Fruit fly (Drosophila melanogaster) whole organism, embryonic: ENCODE data around the gene Adgf-C.

Experiments
- Abd-B ChIP-seq: fragments of 200-800 bp; sonication (Bioruptor generic); optimal IDR thresholded peaks from 2 replicates; lab custom pipeline; 2018; ENCODE audit warnings: missing biosample characterization, mild to moderate bottlenecking, missing genetic modification characterization, moderate library complexity
- Asciz ChIP-seq: fragments of 200-800 bp; sonication (Bioruptor generic); optimal IDR thresholded peaks from 2 replicates; lab custom pipeline; 2017; ENCODE audit warnings: missing biosample characterization, mild to moderate bottlenecking, missing genetic modification characterization, missing genetic modification reagents
- Awh ChIP-seq: fragments of 200-800 bp; sonication (Bioruptor generic); IDR thresholded peaks from 2 replicates; pipeline ENCODE4, ENCODE4 v1.3.6; 2022; ENCODE audit warnings: missing biosample characterization, missing genetic modification characterization
- BtbVII ChIP-seq: fragments of 200-800 bp; sonication (Bioruptor generic); optimal IDR thresholded peaks from 3 replicates; lab custom pipeline; 2017; ENCODE audit warnings: missing biosample characterization, mild to moderate bottlenecking, missing genetic modification characterization
- CG10431 ChIP-seq: fragments of 200-800 bp; sonication (Bioruptor generic); optimal IDR thresholded peaks from 3 replicates; lab custom pipeline; 2018; ENCODE audit warnings: missing biosample characterization, mild to moderate bottlenecking, missing genetic modification characterization
- CG10565 ChIP-seq: fragments of 200-800 bp; sonication (Bioruptor generic); optimal IDR thresholded peaks from 3 replicates; lab custom pipeline; 2016; ENCODE audit warnings: missing biosample characterization, mild to moderate bottlenecking, missing genetic modification characterization
- CG12299 ChIP-seq: fragments of 200-800 bp; sonication (Bioruptor generic); optimal IDR thresholded peaks from 2 replicates; lab custom pipeline; 2018; ENCODE audit warnings: missing biosample characterization, mild to moderate bottlenecking, missing genetic modification characterization
- CG13296 ChIP-seq: fragments of 200-800 bp; sonication (Bioruptor generic); optimal IDR thresholded peaks from 3 replicates; lab custom pipeline; 2018; ENCODE audit warnings: missing biosample characterization, mild to moderate bottlenecking, missing genetic modification characterization
- CG15011 ChIP-seq: fragments of 200-800 bp; sonication (Bioruptor generic); optimal IDR thresholded peaks from 3 replicates; lab custom pipeline; 2018; ENCODE audit warnings: missing biosample characterization, mild to moderate bottlenecking, missing genetic modification characterization
- CG17328 ChIP-seq: fragments of 200-800 bp; sonication (Bioruptor generic); IDR thresholded peaks from 2 replicates; pipeline ENCODE4 v1.3.6; 2022; ENCODE audit warnings: missing biosample characterization, missing genetic modification characterization
- CG18262 ChIP-seq: fragments of 200-800 bp; optimal IDR thresholded peaks from 3 replicates; lab custom pipeline; 2019; ENCODE audit warnings: missing biosample characterization, mild to moderate bottlenecking, missing genetic modification characterization, moderate library complexity
- CG31441 ChIP-seq: fragments of 200-800 bp; sonication (Bioruptor generic); IDR thresholded peaks from 2 replicates; pipeline ENCODE4 v1.3.6; 2022; ENCODE audit warnings: missing biosample characterization, missing genetic modification characterization
- CG32532 ChIP-seq: fragments of 200-800 bp; sonication (Bioruptor generic); IDR thresholded peaks from 2 replicates; pipeline ENCODE4 v1.3.6; 2022; ENCODE audit warnings: missing biosample characterization, missing genetic modification characterization
- CG34422 ChIP-seq: fragments of 200-800 bp; sonication (Bioruptor generic); IDR thresholded peaks from 3 replicates; pipeline ENCODE4 v1.3.6; 2022; ENCODE audit warnings: missing biosample characterization, missing genetic modification characterization
- CG4328 ChIP-seq: fragments of 200-800 bp; sonication (Bioruptor generic); optimal IDR thresholded peaks from 3 replicates; lab custom pipeline; 2017; ENCODE audit warnings: missing biosample characterization, missing genetic modification reagents, missing genetic modification characterization
- CG4820 ChIP-seq: fragments of 200-800 bp; sonication (Bioruptor generic); optimal IDR thresholded peaks from 3 replicates; lab custom pipeline; 2016; ENCODE audit warnings: missing biosample characterization, missing genetic modification characterization
- CG6254 ChIP-seq: fragments of 200-800 bp; sonication (Bioruptor generic); optimal IDR thresholded peaks from 3 replicates; lab custom pipeline; 2017; ENCODE audit warnings: mild to moderate bottlenecking, missing biosample characterization, missing genetic modification reagents, missing genetic modification characterization
- CG6654 ChIP-seq: fragments of 200-800 bp; sonication (Bioruptor generic); optimal IDR thresholded peaks from 2 replicates; lab custom pipeline; 2017; ENCODE audit warnings: missing biosample characterization, mild to moderate bottlenecking, missing genetic modification characterization
- CG7963 ChIP-seq: fragments of 200-800 bp; sonication (Bioruptor generic); IDR thresholded peaks from 3 replicates; pipeline ENCODE4 v1.3.6; 2022; ENCODE audit warnings: missing biosample characterization, missing genetic modification characterization; ENCODE audit not compliant: partially characterized antibody
- CG8359 ChIP-seq: fragments of 200-800 bp; sonication (Bioruptor generic); optimal IDR thresholded peaks from 2 replicates; lab custom pipeline; 2017; ENCODE audit warnings: missing biosample characterization, mild to moderate bottlenecking, missing genetic modification characterization, borderline replicate concordance
- CG8944 ChIP-seq: fragments of 200-800 bp; sonication (Bioruptor generic); optimal IDR thresholded peaks from 3 replicates; lab custom pipeline; 2016; ENCODE audit warnings: missing biosample characterization, missing genetic modification characterization
- CG9215 ChIP-seq: fragments of 200-800 bp; sonication (Bioruptor generic); IDR thresholded peaks from 2 replicates; pipeline ENCODE4 v1.3.6; 2022; ENCODE audit warnings: missing biosample characterization, missing genetic modification characterization
- CoRest ChIP-seq: fragments of 200-800 bp; sonication (Bioruptor generic); optimal IDR thresholded peaks from 3 replicates; lab custom pipeline; 2018; ENCODE audit warnings: missing biosample characterization, mild to moderate bottlenecking, missing genetic modification characterization, moderate library complexity
- D19B ChIP-seq: fragments of 200-800 bp; sonication (Bioruptor generic); optimal IDR thresholded peaks from 2 replicates; lab custom pipeline; 2017; ENCODE audit warnings: missing biosample characterization, mild to moderate bottlenecking, missing genetic modification characterization
- E2f2 ChIP-seq: fragments of 200-800 bp; sonication (Bioruptor generic); IDR thresholded peaks from 2 replicates; pipeline ENCODE4 v1.3.6; 2022; ENCODE audit warnings: missing biosample characterization, missing genetic modification characterization
- H2.0 ChIP-seq: fragments of 200-800 bp; sonication (Bioruptor generic); IDR thresholded peaks from 2 replicates; pipeline ENCODE4 v1.3.6; 2022; ENCODE audit warnings: missing biosample characterization, missing genetic modification characterization
- HmgZ ChIP-seq: fragments of 200-800 bp; sonication (Bioruptor generic); optimal IDR thresholded peaks from 2 replicates; lab custom pipeline; 2018; ENCODE audit warnings: missing biosample characterization, mild to moderate bottlenecking, missing genetic modification characterization
- Hr78 ChIP-seq, 2 experiments: fragments of 200-800 bp in 1 of 2; fragments of >200 bp in 1 of 2; sonication (Bioruptor generic) in 1 of 2; optimal IDR thresholded peaks; 2 replicates each; lab custom pipeline; 2017 to 2019; ENCODE audit warnings: missing biosample characterization in 2 of 2, missing genetic modification characterization in 2 of 2, mild to moderate bottlenecking in 1 of 2, moderate library complexity in 1 of 2
- Jarid2 ChIP-seq: fragments of 200-800 bp; sonication (Bioruptor generic); optimal IDR thresholded peaks from 3 replicates; lab custom pipeline; 2017; ENCODE audit warnings: mild to moderate bottlenecking, missing biosample characterization, missing genetic modification reagents, missing genetic modification characterization
- MTF-1 ChIP-seq: fragments of 200-800 bp; sonication (Bioruptor generic); optimal IDR thresholded peaks from 2 replicates; lab custom pipeline; 2018; ENCODE audit warnings: missing biosample characterization, mild to moderate bottlenecking, missing genetic modification characterization, borderline replicate concordance
- NFAT ChIP-seq: fragments of 200-800 bp; sonication (Bioruptor generic); IDR thresholded peaks from 2 replicates; pipeline ENCODE4 v1.3.6; 2022; ENCODE audit warnings: missing biosample characterization, missing genetic modification characterization
- Pdp1 ChIP-seq, 2 experiments: fragments of 200-800 bp; sonication (Bioruptor generic); optimal IDR thresholded peaks; 3 replicates each; lab custom pipeline; 2016; ENCODE audit warnings: missing biosample characterization in 2 of 2, missing genetic modification characterization in 2 of 2, mild to moderate bottlenecking in 1 of 2, moderate library complexity in 1 of 2
- Rx ChIP-seq: fragments of 200-800 bp; sonication (Bioruptor generic); IDR thresholded peaks from 2 replicates; pipeline ENCODE4 v1.3.6; 2022; ENCODE audit warnings: missing biosample characterization, missing genetic modification characterization
- Usf ChIP-seq: fragments of 200-800 bp; sonication (Bioruptor generic); optimal IDR thresholded peaks from 2 replicates; lab custom pipeline; 2017; ENCODE audit warnings: missing genotype, missing biosample characterization, missing genetic modification characterization
- cas ChIP-seq: fragments of 200-800 bp; sonication (Bioruptor generic); IDR thresholded peaks from 2 replicates; pipeline ENCODE4 v1.3.6; 2022; ENCODE audit warnings: missing biosample characterization, missing genetic modification characterization
- dan ChIP-seq: fragments of 200-800 bp; sonication (Bioruptor generic); IDR thresholded peaks from 2 replicates; pipeline ENCODE4 v1.3.6; 2022; ENCODE audit warnings: missing biosample characterization, missing genetic modification characterization
- emc ChIP-seq: fragments of 200-800 bp; sonication (Bioruptor generic); optimal IDR thresholded peaks from 2 replicates; lab custom pipeline; 2016; ENCODE audit warnings: missing biosample characterization, missing genetic modification characterization
- fd64A ChIP-seq: fragments of 200-800 bp; sonication (Bioruptor generic); optimal IDR thresholded peaks from 3 replicates; lab custom pipeline; 2018; ENCODE audit warnings: missing biosample characterization, mild to moderate bottlenecking, missing genetic modification characterization
- ftz-f1 ChIP-seq: fragments of 200-800 bp; sonication (Bioruptor generic); optimal IDR thresholded peaks from 2 replicates; lab custom pipeline; 2016; ENCODE audit warnings: missing biosample characterization, missing genetic modification characterization
- gfzf ChIP-seq: fragments of 200-800 bp; sonication (Bioruptor generic); optimal IDR thresholded peaks from 2 replicates; lab custom pipeline; 2016; ENCODE audit warnings: missing biosample characterization, mild to moderate bottlenecking, missing genetic modification characterization, moderate library complexity
- gro ChIP-seq: fragments of 200-800 bp; sonication (Bioruptor generic); optimal IDR thresholded peaks from 2 replicates; lab custom pipeline; 2016; ENCODE audit warnings: missing biosample characterization, missing genetic modification characterization
- klu ChIP-seq: fragments of 200-800 bp; sonication (Bioruptor generic); IDR thresholded peaks from 2 replicates; pipeline ENCODE4 v1.3.6; 2022; ENCODE audit warnings: missing biosample characterization, missing genetic modification characterization
- nau ChIP-seq: fragments of 200-800 bp; sonication (Bioruptor generic); optimal IDR thresholded peaks from 3 replicates; lab custom pipeline; 2017; ENCODE audit warnings: missing biosample characterization, mild to moderate bottlenecking, missing genetic modification characterization, missing genetic modification reagents
- odd ChIP-seq: fragments of 200-800 bp; sonication (Bioruptor generic); optimal IDR thresholded peaks from 2 replicates; lab custom pipeline; 2017; ENCODE audit warnings: missing biosample characterization, mild to moderate bottlenecking, missing genetic modification characterization
- onecut ChIP-seq: fragments of 200-800 bp; sonication (Bioruptor generic); IDR thresholded peaks from 2 replicates; pipeline ENCODE4 v1.3.6; 2022; ENCODE audit warnings: missing biosample characterization, missing genetic modification characterization
- org-1 ChIP-seq: fragments of 200-800 bp; sonication (Bioruptor generic); optimal IDR thresholded peaks from 2 replicates; lab custom pipeline; 2017; ENCODE audit warnings: missing biosample characterization, missing genetic modification characterization
- peb ChIP-seq: fragments of 200-800 bp; sonication (Bioruptor generic); IDR thresholded peaks from 2 replicates; pipeline ENCODE4 v1.3.6; 2022; ENCODE audit warnings: missing biosample characterization, missing genetic modification characterization
- sisA ChIP-seq: fragments of 200-800 bp; sonication (Bioruptor generic); IDR thresholded peaks from 2 replicates; pipeline ENCODE4 v1.3.6; 2022; ENCODE audit warnings: missing biosample characterization, missing genetic modification characterization
- slou ChIP-seq: fragments of 200-800 bp; sonication (Bioruptor generic); optimal IDR thresholded peaks from 3 replicates; lab custom pipeline; 2016; ENCODE audit warnings: missing biosample characterization, missing genetic modification characterization
- sqz ChIP-seq: fragments of 200-800 bp; sonication (Bioruptor generic); optimal IDR thresholded peaks from 3 replicates; lab custom pipeline; 2018; ENCODE audit warnings: missing biosample characterization, mild to moderate bottlenecking, missing genetic modification characterization
- twi ChIP-seq: fragments of 200-800 bp; optimal IDR thresholded peaks from 2 replicates; lab custom pipeline; 2019; ENCODE audit warnings: missing biosample characterization, mild to moderate bottlenecking, missing genetic modification characterization, moderate library complexity

Adgf-C gene

DNA sequence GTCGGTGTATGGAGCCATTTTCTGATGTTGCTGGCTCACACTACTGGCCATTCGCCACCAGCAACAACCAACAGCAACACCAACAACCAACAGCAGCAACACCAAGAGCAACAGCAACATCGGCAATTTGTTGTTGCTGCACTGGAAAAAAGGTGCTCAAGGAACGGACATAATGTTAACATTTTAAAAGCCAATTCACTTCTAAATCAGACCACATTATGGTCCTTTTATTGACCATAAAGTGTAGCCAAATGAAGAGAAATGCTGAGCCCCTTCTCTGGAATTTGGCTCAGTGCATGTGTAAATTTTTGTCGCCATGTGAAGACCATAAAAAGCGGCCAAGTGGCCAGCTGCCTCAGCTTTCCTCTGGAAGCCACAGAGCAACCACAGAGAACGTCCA, 10.3 kb downstream of the Adgf-C start (continued):
- no peak for TF ChIP-seq CG9215 (GFP tag; lab: Robert Waterston, UW)
- no peak for TF ChIP-seq emc
- TF ChIP-seq CG6254 (GFP tag; lab: Kevin White, UChicago) = no peak
- peak; percentile 12 to 64 for TF ChIP-seq Pdp1 (GFP tag; optimal IDR thresholded peaks at IDR 0.05; lab: Kevin White, UChicago)
- TF ChIP-seq H2.0 (GFP tag; lab: Robert Waterston, UW) = peak; percentile 45; the same call in 1 of the 2 replicates
- 0 out of 2 replicates have a peak, but pooled peaks have one; percentile 9 for TF ChIP-seq onecut (GFP tag; lab: Robert Waterston, UW)
- peak; percentile 23; the same call in 1 of the 2 replicates for TF ChIP-seq Rx (GFP tag; lab: Robert Waterston, UW)
- TF ChIP-seq sqz (GFP tag; lab: Kevin White, UChicago) = no peak
- TF ChIP-seq CG6654 = no peak
- no peak for TF ChIP-seq org-1 (GFP tag; lab: Kevin White, UChicago)
- TF ChIP-seq Jarid2 (GFP tag; lab: Kevin White, UChicago) = no peak
- TF ChIP-seq dan (GFP tag; lab: Robert Waterston, UW) = no peak
- no peak; the same call in 1 of the 2 replicates for TF ChIP-seq peb
- no peak for TF ChIP-seq MTF-1
- TF ChIP-seq fd64A (GFP tag; lab: Kevin White, UChicago) = no peak
- TF ChIP-seq CG31441 (GFP tag; lab: Robert Waterston, UW) = no peak
- TF ChIP-seq nau (GFP tag; lab: Kevin White, UChicago) = no peak
- no peak for TF ChIP-seq CG12299 (tag; lab: Kevin White, UChicago)
- TF ChIP-seq CG15011 = no peak
- TF ChIP-seq NFAT (GFP tag; lab: Robert Waterston, UW) = no peak
- TF ChIP-seq CG10565 (GFP tag; lab: Kevin White, UChicago) = no peak
- peak; percentile 60 for TF ChIP-seq CG17328 (GFP tag; lab: Robert Waterston, UW)
- TF ChIP-seq BtbVII = no peak
- TF ChIP-seq Abd-B (GFP tag; lab: Kevin White, UChicago) = peak; percentile 21
- no peak for TF ChIP-seq gfzf (GFP tag; lab: Kevin White, UChicago)
- TF ChIP-seq HmgZ (tag; lab: Kevin White, UChicago) = no peak
- TF ChIP-seq slou = no peak
- no peak for TF ChIP-seq klu (GFP tag; lab: Robert Waterston, UW)
- no peak for TF ChIP-seq Asciz (GFP tag; lab: Kevin White, UChicago)
- TF ChIP-seq odd (GFP tag; lab: Kevin White, UChicago) = no peak
- no peak for TF ChIP-seq CG7963 (GFP tag; lab: Robert Waterston, UW)
- no peak for TF ChIP-seq D19B (GFP tag; lab: Kevin White, UChicago)
- no peak for TF ChIP-seq CG13296 (GFP tag; lab: Kevin White, UChicago)
- no peak for TF ChIP-seq twi (tag; lab: Kevin White, UChicago)
- no peak for TF ChIP-seq CG18262 (tag; lab: Kevin White, UChicago)
- TF ChIP-seq CG34422 (GFP tag; lab: Robert Waterston, UW) = no peak
- TF ChIP-seq cas (GFP tag; lab: Robert Waterston, UW) = no peak
- no peak for TF ChIP-seq gro (GFP tag; lab: Kevin White, UChicago)
- TF ChIP-seq Hr78 (GFP tag; optimal IDR thresholded peaks at IDR 0.05; lab: Kevin White, UChicago) = peak in 1 of 2 experiments; percentile 14
- TF ChIP-seq sisA (GFP tag; lab: Robert Waterston, UW) = peak; percentile 62
- TF ChIP-seq E2f2 (GFP tag; lab: Robert Waterston, UW) = no peak
- TF ChIP-seq Awh (GFP tag; lab: Robert Waterston, UW) = peak; percentile 49; the same call in 1 of the 2 replicates
- TF ChIP-seq CoRest (tag; lab: Kevin White, UChicago) = no peak
- no peak for TF ChIP-seq CG4328 (GFP tag; lab: Kevin White, UChicago)
- no peak for TF ChIP-seq Usf (GFP tag; lab: Kevin White, UChicago)
- no peak for TF ChIP-seq ftz-f1 (GFP tag; lab: Kevin White, UChicago)
- TF ChIP-seq CG8944 (GFP tag; lab: Kevin White, UChicago) = no peak
- peak; percentile 6 for TF ChIP-seq CG4820 (GFP tag; lab: Kevin White, UChicago)
- TF ChIP-seq CG32532 (GFP tag; lab: Robert Waterston, UW) = no peak
- TF ChIP-seq CG10431 (GFP tag; lab: Kevin White, UChicago) = no peak
- no peak for TF ChIP-seq CG8359 (GFP tag; lab: Kevin White, UChicago)
